Worm (Caenorhabditis elegans) whole organism, early embryonic: ENCODE data around the gene Y17G7B.8.

Source experiments
- B0310.2 ChIP-seq: sonication (generic microtip); optimal IDR thresholded peaks from 2 replicates; lab custom pipeline; 2016; ENCODE audit warnings: mild to moderate bottlenecking, missing genetic modification characterization, missing compliant biosample characterization
- F13C5.2 ChIP-seq: sonication (generic microtip); optimal IDR thresholded peaks from 2 replicates; lab custom pipeline; 2017; ENCODE audit warnings: mild to moderate bottlenecking, missing genetic modification characterization, inconsistent platforms, missing compliant biosample characterization
- aly-1 ChIP-seq: sonication (generic microtip); optimal IDR thresholded peaks from 2 replicates; lab custom pipeline; 2016; ENCODE audit warnings: missing genetic modification characterization, missing compliant biosample characterization
- ama-1 ChIP-seq: fragments of 150-350 bp; optimal IDR thresholded peaks from 2 replicates; lab custom pipeline; 2014
- ceh-13 ChIP-seq: fragments of 200-800 bp; sonication (Bioruptor generic); optimal IDR thresholded peaks from 2 replicates; lab custom pipeline; 2018; ENCODE audit warnings: mild to moderate bottlenecking, missing genetic modification characterization, missing compliant biosample characterization
- ceh-36 ChIP-seq: sonication (generic microtip); optimal IDR thresholded peaks from 2 replicates; lab custom pipeline; 2016; ENCODE audit warnings: missing genetic modification characterization, inconsistent platforms, missing compliant biosample characterization
- ets-7 ChIP-seq: sonication (generic microtip); optimal IDR thresholded peaks from 2 replicates; lab custom pipeline; 2016; ENCODE audit warnings: missing genotype, missing genetic modification characterization, missing compliant biosample characterization
- flt-1 ChIP-seq: fragments of 200-800 bp; sonication (Bioruptor generic); IDR thresholded peaks from 2 replicates; pipeline ENCODE4 v1.3.6; 2022; ENCODE audit warnings: missing genetic modification characterization, missing compliant biosample characterization
- hmbx-1 ChIP-seq: sonication (generic microtip); optimal IDR thresholded peaks from 2 replicates; lab custom pipeline; 2016; ENCODE audit warnings: mild to moderate bottlenecking, missing genetic modification characterization, missing compliant biosample characterization
- hmg-4 ChIP-seq: fragments of 200-800 bp; sonication (Bioruptor generic); optimal IDR thresholded peaks from 2 replicates; lab custom pipeline; 2018; ENCODE audit warnings: mild to moderate bottlenecking, missing genetic modification characterization, missing compliant biosample characterization
- hnd-1 ChIP-seq: sonication (generic microtip); optimal IDR thresholded peaks from 2 replicates; lab custom pipeline; 2016; ENCODE audit warnings: missing genetic modification characterization, missing compliant biosample characterization
- pes-1 ChIP-seq: fragments of 200-800 bp; sonication (Bioruptor generic); IDR thresholded peaks from 2 replicates; pipeline ENCODE4 v1.3.6; 2022; ENCODE audit warnings: missing genetic modification reagents, missing genetic modification characterization, missing compliant biosample characterization
- sea-1 ChIP-seq: fragments of 200-800 bp; sonication (Bioruptor generic); conservative IDR thresholded peaks from 2 replicates; pipeline ENCODE4 v1.3.6; 2022; ENCODE audit warnings: missing genetic modification characterization, missing compliant biosample characterization
- tbx-37 ChIP-seq: fragments of 200-800 bp; sonication (Bioruptor generic); conservative IDR thresholded peaks from 2 replicates; pipeline ENCODE4 v1.3.6; 2022; ENCODE audit warnings: missing genetic modification reagents, missing genetic modification characterization, missing compliant biosample characterization

- TF ChIP-seq ama-1 (lab: Kevin White, UChicago) (no peak), flt-1 (no peak), hmg-4 (no peak), sea-1 (GFP tag; lab: Robert Waterston, UW) (peak; percentile 46; the same call in 1 of the 2 replicates), aly-1 (tag; lab: Kevin White, UChicago) (no peak), pes-1 (no peak), hnd-1 (tag; lab: Kevin White, UChicago) (no peak), ets-7 (tag; lab: Kevin White, UChicago) (no peak), F13C5.2 (tag; lab: Kevin White, UChicago) (no peak), B0310.2 (tag; lab: Kevin White, UChicago) (no peak), ceh-13 (GFP tag; lab: Kevin White, UChicago) (no peak), ceh-36 (no peak), hmbx-1 (tag; lab: Kevin White, UChicago) (no peak), tbx-37 (GFP tag; lab: Robert Waterston, UW) (no peak)
Observed at ce11 chrII:12076355-12076754, 48.8 kb upstream of the Y17G7B.8 start.
